Fruit fly (Drosophila melanogaster): Measurements from ENCODE around the gene CG10602.

Gene CG10602

DNA sequence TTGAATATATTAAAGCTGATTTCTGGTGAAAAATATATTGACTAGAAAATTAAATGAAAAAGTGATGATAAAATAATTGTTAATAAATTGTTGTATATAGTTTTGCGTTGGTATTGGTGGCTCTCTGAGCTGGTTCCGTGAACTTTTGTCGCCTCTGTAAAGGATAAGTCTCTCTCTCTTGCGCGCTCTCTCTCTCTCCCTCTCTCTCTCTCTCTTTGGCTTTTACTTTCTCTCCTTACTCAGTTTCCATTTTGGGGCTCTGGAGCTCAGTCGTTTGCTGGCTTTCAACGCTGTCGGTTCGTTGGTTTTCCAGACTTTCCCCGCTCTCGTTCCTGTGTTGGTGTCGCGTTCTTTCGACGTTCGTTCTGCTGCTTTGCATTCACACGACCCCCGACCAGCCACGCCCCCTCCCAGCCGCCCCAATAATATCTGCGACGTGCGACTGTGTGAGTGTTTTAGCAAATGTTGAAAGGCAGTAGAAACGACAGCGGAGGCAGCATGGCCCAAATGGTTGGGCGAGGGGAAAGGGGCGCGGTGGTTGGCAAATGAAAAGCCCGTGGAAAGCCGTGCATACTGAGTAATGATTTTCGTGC lies 14.0 kb downstream of the CG10602 start, which contains the start of gene CG17321:
CG17321 (plus strand) TSS at position 268 of the 593 bp plus-strand sequence.
- TF ChIP-seq CG15710 (tag; optimal IDR thresholded peaks at IDR 0.05) (no peak), CG8301 (tag; optimal IDR thresholded peaks at IDR 0.05) (no peak), Pif1B (GFP tag; optimal IDR thresholded peaks at IDR 0.05) (peak; percentile 15), CG13204 (GFP tag; optimal IDR thresholded peaks at IDR 0.05) (no peak), CG32121 (GFP tag; IDR thresholded peaks at IDR 0.05) (no peak)

DNA sequence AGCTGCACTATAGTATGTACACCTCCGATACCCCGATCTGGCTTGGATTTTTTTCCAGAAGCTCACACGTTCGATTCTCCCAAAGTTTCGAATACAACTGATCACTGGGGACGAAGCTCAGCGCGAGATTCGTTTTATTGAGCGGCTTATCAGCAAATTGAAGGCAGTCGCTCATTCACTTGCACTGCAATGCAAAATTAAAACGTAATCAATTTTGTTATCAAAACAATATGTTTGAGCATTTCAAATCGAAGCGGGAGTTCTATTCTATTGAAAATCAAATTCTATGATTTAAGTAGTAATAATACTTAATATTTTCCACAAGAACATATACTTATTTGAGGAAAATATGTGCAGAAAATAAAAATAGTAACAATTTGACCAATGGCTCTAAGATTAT lies 14.6 kb downstream of the CG10602 start, which contains the start of gene CG33120:
CG33120 (minus strand) TSS at position 101 of the 400 bp plus-strand sequence.
- no peak for TF ChIP-seq gl (tag; optimal IDR thresholded peaks at IDR 0.05)
- no peak for TF ChIP-seq Ets98B (GFP tag; IDR thresholded peaks at IDR 0.05)
- TF ChIP-seq CG8159 (tag; optimal IDR thresholded peaks at IDR 0.05): no peak
- no peak for TF ChIP-seq CG17806 (tag; optimal IDR thresholded peaks at IDR 0.05)
- no peak for TF ChIP-seq rn (GFP tag; IDR thresholded peaks at IDR 0.05)
- no peak for TF ChIP-seq Pif1B (GFP tag; optimal IDR thresholded peaks at IDR 0.05)
- no peak for TF ChIP-seq CG13204 (GFP tag; optimal IDR thresholded peaks at IDR 0.05)
- TF ChIP-seq Snoo (tag; optimal IDR thresholded peaks at IDR 0.05): no peak
- TF ChIP-seq CG15710 (tag; optimal IDR thresholded peaks at IDR 0.05): no peak
- no peak for TF ChIP-seq fd96Ca (GFP tag; IDR thresholded peaks at IDR 0.05)
- TF ChIP-seq CG32121 (GFP tag; IDR thresholded peaks at IDR 0.05): no peak
- TF ChIP-seq CG14655 (GFP tag; optimal IDR thresholded peaks at IDR 0.05): no peak
- TF ChIP-seq CG8301 (tag; optimal IDR thresholded peaks at IDR 0.05): no peak
- TF ChIP-seq CG4496 (GFP tag; IDR thresholded peaks at IDR 0.05): no peak
- TF ChIP-seq EcR (GFP tag; optimal IDR thresholded peaks at IDR 0.05): no peak
- no peak for TF ChIP-seq Pif1A (GFP tag; optimal IDR thresholded peaks at IDR 0.05)
- no peak for TF ChIP-seq D1 (tag; optimal IDR thresholded peaks at IDR 0.05)

DNA sequence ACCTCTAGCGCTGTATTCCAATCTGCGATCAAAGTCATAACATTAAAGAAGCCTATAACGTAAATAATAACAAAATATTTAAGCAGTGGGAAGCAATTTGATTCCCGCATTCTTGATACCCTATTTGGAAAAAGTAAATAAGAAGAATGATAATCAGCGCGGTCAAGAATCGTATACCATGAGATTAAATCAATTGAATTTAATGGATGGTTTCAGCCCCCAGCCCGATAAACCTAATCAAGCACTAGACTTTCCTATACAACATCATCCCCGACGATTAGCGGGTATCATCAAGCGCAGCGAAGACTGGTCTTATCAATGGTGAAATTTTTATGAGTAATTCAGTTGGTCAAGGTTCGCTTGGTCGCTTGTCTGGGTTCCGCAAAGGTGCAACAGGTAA lies 15.5 kb downstream of the CG10602 start:
- no peak for TF ChIP-seq CG15710 (tag; optimal IDR thresholded peaks at IDR 0.05)
- TF ChIP-seq gl (tag; optimal IDR thresholded peaks at IDR 0.05): no peak
- no peak for TF ChIP-seq CG32121 (GFP tag; IDR thresholded peaks at IDR 0.05)
- TF ChIP-seq Ets98B (GFP tag; IDR thresholded peaks at IDR 0.05): no peak
- TF ChIP-seq CG8301 (tag; optimal IDR thresholded peaks at IDR 0.05): no peak
- TF ChIP-seq EcR (GFP tag; optimal IDR thresholded peaks at IDR 0.05): no peak
- no peak for TF ChIP-seq CG12605 (GFP tag; IDR thresholded peaks at IDR 0.05)
- TF ChIP-seq CG4496 (GFP tag; IDR thresholded peaks at IDR 0.05): no peak
- no peak for TF ChIP-seq CG8159 (tag; optimal IDR thresholded peaks at IDR 0.05)
- TF ChIP-seq CG14655 (GFP tag; optimal IDR thresholded peaks at IDR 0.05): no peak
- no peak for TF ChIP-seq CG10348 (GFP tag; IDR thresholded peaks at IDR 0.05)
- no peak for TF ChIP-seq CG9948 (tag; optimal IDR thresholded peaks at IDR 0.05)

DNA sequence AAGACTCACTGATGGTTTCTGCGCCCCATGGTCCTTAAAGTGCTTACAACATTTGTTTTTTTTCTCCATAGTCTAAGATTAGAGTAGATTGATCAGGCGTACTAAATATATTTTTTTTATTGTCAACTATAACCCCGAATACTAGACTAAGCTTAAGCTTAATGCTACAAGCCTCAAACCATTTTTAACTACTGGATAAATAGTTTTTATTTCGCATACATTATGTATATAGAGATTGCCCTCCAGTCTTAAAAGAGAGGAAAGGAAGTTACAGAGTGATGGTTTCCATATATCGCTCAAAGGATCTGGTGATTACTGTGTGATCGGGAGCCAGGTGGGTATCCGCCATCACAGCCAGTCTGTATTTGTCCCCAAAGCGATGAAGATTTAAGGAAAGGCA lies 17.8 kb downstream of the CG10602 start, which contains the start of gene CG31752:
CG31752 (minus strand) TSS at position 101 of the 400 bp plus-strand sequence.
- TF ChIP-seq Pif1B (GFP tag; optimal IDR thresholded peaks at IDR 0.05) (no peak), CG17806 (tag; optimal IDR thresholded peaks at IDR 0.05) (no peak), CG4496 (GFP tag; IDR thresholded peaks at IDR 0.05) (no peak), CG13204 (GFP tag; optimal IDR thresholded peaks at IDR 0.05) (no peak), Pif1A (GFP tag; optimal IDR thresholded peaks at IDR 0.05) (no peak), Snoo (tag; optimal IDR thresholded peaks at IDR 0.05) (no peak), CG8301 (tag; optimal IDR thresholded peaks at IDR 0.05) (no peak), CG8159 (tag; optimal IDR thresholded peaks at IDR 0.05) (no peak)

DNA sequence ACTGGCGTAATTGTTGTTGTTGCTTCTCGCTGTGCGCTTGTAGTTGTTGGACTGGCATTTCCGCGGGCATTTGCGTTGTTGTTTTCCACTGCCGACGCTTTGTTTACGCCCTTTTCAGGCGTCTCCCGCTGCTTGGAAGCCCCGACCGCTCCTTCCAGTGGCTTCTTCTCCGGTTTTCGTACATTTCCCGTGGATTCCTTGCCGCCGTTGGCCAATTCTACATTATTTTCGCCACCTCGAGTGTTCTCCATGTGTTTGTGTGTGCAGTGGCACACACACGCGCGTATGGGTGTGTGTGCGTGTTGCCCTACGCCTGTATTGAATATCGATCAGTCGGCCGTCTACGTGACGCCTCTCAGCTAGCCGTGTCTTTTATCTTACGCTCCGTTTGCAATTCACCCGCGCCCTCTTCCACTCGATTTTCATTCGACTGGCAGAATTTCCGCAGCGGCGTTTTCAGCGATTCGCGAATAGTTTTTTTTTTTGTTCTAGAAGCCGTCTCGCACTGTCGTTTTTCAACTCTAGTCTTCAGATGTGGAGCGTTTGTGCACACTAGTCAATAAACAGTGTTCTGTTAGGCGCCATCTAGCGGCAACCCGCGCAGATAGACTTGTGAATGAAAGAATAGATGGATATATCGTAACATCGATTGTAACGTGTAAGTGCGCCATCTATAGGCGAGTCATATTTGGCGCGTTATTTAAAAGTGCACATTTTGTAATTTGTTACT lies 19.7 kb downstream of the CG10602 start, which contains the start of gene CG10600:
CG10600 (minus strand) TSS at position 537 of the 730 bp plus-strand sequence.
- TF ChIP-seq rn (GFP tag; IDR thresholded peaks at IDR 0.05) (no peak), CG9948 (tag; optimal IDR thresholded peaks at IDR 0.05) (peak; percentile 10), CG4496 (GFP tag; IDR thresholded peaks at IDR 0.05) (peak; percentile 55; the same call in 1 of the 3 replicates), CG10348 (GFP tag; IDR thresholded peaks at IDR 0.05) (no peak), EcR (GFP tag; optimal IDR thresholded peaks at IDR 0.05) (no peak), CG8159 (tag; optimal IDR thresholded peaks at IDR 0.05) (no peak), Ets98B (GFP tag; IDR thresholded peaks at IDR 0.05) (peak; percentile 44), CG8301 (tag; optimal IDR thresholded peaks at IDR 0.05) (peak; percentile 27), fd96Ca (GFP tag; IDR thresholded peaks at IDR 0.05) (peak; percentile 72), CG17806 (tag; optimal IDR thresholded peaks at IDR 0.05) (peak; percentile 29), CG15710 (tag; optimal IDR thresholded peaks at IDR 0.05) (peak; percentile 33), Snoo (tag; optimal IDR thresholded peaks at IDR 0.05) (peak; percentile 63), D1 (tag; optimal IDR thresholded peaks at IDR 0.05) (no peak), CG32121 (GFP tag; IDR thresholded peaks at IDR 0.05) (peak; percentile 56), gl (tag; optimal IDR thresholded peaks at IDR 0.05) (no peak), CG13204 (GFP tag; optimal IDR thresholded peaks at IDR 0.05) (no peak), Pif1B (GFP tag; optimal IDR thresholded peaks at IDR 0.05) (peak; percentile 63), CG34367 (tag; optimal IDR thresholded peaks at IDR 0.05) (peak; percentile 11), CG12605 (GFP tag; IDR thresholded peaks at IDR 0.05) (no peak), Pif1A (GFP tag; optimal IDR thresholded peaks at IDR 0.05) (no peak), CG14655 (GFP tag; optimal IDR thresholded peaks at IDR 0.05) (no peak)

DNA sequence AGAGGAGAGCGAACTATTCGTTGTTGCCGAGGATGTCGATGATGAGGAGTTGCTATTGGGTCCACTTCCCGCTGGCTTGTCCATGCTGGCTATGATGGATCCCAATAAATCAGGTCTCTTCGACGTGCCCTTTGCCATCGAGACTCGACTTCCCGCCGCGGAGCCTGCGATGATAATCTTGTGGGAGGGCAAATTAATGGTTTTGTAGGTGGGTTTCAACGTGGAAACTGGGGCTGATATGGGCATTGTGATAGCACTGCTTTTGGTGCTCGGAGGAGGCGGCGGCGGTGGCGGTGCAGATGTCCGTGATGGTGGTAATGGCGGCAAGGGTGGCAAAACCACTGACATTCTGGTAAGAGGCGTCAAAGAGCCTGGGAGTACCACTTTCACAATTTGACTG lies 24.5 kb downstream of the CG10602 start:
- no peak for TF ChIP-seq CG12605 (GFP tag; IDR thresholded peaks at IDR 0.05)
- TF ChIP-seq CG34367 (tag; optimal IDR thresholded peaks at IDR 0.05): no peak
- TF ChIP-seq CG9948 (tag; optimal IDR thresholded peaks at IDR 0.05): no peak
- TF ChIP-seq CG17806 (tag; optimal IDR thresholded peaks at IDR 0.05): no peak
- TF ChIP-seq rn (GFP tag; IDR thresholded peaks at IDR 0.05): no peak
- no peak for TF ChIP-seq gl (tag; optimal IDR thresholded peaks at IDR 0.05)
- no peak for TF ChIP-seq Pif1A (GFP tag; optimal IDR thresholded peaks at IDR 0.05)
- no peak for TF ChIP-seq D1 (tag; optimal IDR thresholded peaks at IDR 0.05)
- TF ChIP-seq Ets98B (GFP tag; IDR thresholded peaks at IDR 0.05): no peak
- TF ChIP-seq fd96Ca (GFP tag; IDR thresholded peaks at IDR 0.05): no peak
- TF ChIP-seq Pif1B (GFP tag; optimal IDR thresholded peaks at IDR 0.05): no peak
- no peak for TF ChIP-seq CG8159 (tag; optimal IDR thresholded peaks at IDR 0.05)
- no peak for TF ChIP-seq CG14655 (GFP tag; optimal IDR thresholded peaks at IDR 0.05)
- TF ChIP-seq CG10348 (GFP tag; IDR thresholded peaks at IDR 0.05): no peak
- TF ChIP-seq CG13204 (GFP tag; optimal IDR thresholded peaks at IDR 0.05): no peak

Measured in whole organism, pupa.